Worm (Caenorhabditis elegans): ENCODE data around the gene srx-122.

Gene srx-122

DNA sequence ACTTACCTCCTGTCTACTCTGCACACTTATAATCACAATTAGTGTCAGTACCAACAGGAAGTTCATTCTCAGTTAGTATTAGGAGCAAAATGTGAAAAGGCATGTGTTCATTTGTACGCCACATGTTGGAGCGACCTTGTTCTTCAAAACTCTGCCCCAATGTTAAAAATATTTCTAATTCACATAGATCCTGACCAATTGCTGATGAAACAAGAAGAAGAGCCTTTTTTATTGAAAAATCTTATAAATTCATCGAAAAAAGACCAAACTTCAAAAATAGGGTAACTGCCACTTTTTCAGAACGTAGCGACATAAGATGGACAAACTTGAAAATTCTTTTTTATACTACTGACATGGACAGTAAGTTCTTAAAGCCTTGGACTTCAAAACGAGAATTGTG is 31.5 kb downstream of the srx-122 start, which contains the start of gene T28A11.17:
TSS of gene T28A11.17 (minus strand) at position 101 of the 400 bp plus-strand sequence.
- TF ChIP-seq unc-42 (tag; optimal IDR thresholded peaks at IDR 0.05) (no peak), K09A11.1 (tag; optimal IDR thresholded peaks at IDR 0.05; ENCODE audit: insufficient read depth) (no peak), ceh-30 (tag; optimal IDR thresholded peaks at IDR 0.05) (no peak), K02D7.2 (tag; optimal IDR thresholded peaks at IDR 0.05) (no peak), pat-9 (tag; optimal IDR thresholded peaks at IDR 0.05) (no peak), C08G9.2 (tag; optimal IDR thresholded peaks at IDR 0.05) (no peak), fkh-10 (GFP tag; optimal IDR thresholded peaks at IDR 0.05) (no peak), ama-1 (optimal IDR thresholded peaks at IDR 0.05) (no peak), pros-1 (tag; optimal IDR thresholded peaks at IDR 0.05) (no peak), npax-4 (tag; optimal IDR thresholded peaks at IDR 0.05) (no peak), pha-4 (tag; optimal IDR thresholded peaks at IDR 0.05) (no peak), dve-1 (tag; optimal IDR thresholded peaks at IDR 0.05) (no peak), ets-4 (tag; optimal IDR thresholded peaks at IDR 0.05) (no peak), madf-2 (tag; optimal IDR thresholded peaks at IDR 0.05) (no peak), unc-86 (tag; optimal IDR thresholded peaks at IDR 0.05) (no peak), nhr-11 (tag; optimal IDR thresholded peaks at IDR 0.05) (no peak)

DNA sequence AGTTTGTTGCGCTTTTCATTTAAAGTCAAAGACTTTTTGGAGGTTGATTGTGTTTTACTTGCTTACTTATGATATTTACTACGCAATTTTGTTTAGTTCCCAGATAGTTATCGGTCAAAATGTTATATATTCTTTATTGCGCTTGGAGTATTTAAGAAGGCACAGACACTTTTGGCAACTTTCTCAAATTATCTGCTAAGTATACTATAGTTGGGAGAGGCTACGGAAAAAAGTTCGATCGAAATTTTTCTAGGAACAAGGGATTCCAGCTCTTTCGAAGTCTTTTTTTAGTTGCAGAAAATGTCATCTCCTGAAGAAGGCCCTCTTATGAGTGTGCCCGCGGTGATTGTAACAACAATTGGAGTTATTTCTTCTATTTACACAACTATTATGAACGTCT is 37.6 kb downstream of the srx-122 start, which contains the start of gene srbc-5:
TSS of gene srbc-5 (plus strand) at position 301 of the 400 bp plus-strand sequence.
- TF ChIP-seq ztf-16 (tag; optimal IDR thresholded peaks at IDR 0.05) (no peak), nfya-1 (tag; optimal IDR thresholded peaks at IDR 0.05) (no peak), lim-6 (tag; optimal IDR thresholded peaks at IDR 0.05) (no peak), odd-2 (tag; optimal IDR thresholded peaks at IDR 0.05) (no peak), C38D4.7 (GFP tag; optimal IDR thresholded peaks at IDR 0.05) (no peak), F13H6.1 (tag; optimal IDR thresholded peaks at IDR 0.05) (no peak)

DNA sequence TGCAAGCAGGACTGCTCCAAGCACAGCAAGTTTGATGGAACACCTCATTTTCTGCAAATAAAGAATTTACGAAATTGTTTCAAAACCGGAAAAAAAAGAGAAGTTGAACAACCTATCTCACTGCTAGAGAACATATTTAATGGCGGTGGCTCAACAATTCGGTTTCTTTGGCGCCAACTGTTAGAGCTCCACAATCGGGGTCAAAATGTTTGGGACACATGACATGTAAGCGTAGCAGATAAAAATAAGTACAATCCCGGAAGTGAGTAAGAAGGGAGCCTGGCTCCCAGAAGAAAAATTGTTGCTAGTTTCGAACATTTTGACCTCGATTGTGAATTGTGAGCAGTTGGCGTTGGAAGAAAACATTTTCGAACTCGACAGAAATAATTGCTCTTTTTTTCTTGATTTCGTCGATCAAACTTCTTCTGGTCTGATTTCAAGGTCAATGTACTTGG is 38.5 kb downstream of the srx-122 start, which contains the start of gene T28A11.16:
TSS of gene T28A11.16 (minus strand) at position 51 of the 455 bp plus-strand sequence.
- no peak for TF ChIP-seq npax-4 (tag; optimal IDR thresholded peaks at IDR 0.05)
- TF ChIP-seq pax-1 (tag; optimal IDR thresholded peaks at IDR 0.05) = no peak
- TF ChIP-seq pha-4 (tag; optimal IDR thresholded peaks at IDR 0.05) = no peak
- TF ChIP-seq sdc-2 (tag; optimal IDR thresholded peaks at IDR 0.05) = no peak
- no peak for TF ChIP-seq hlh-6 (tag; optimal IDR thresholded peaks at IDR 0.05)
- no peak for TF ChIP-seq unc-42 (tag; optimal IDR thresholded peaks at IDR 0.05)
- no peak for TF ChIP-seq gmeb-2 (tag; optimal IDR thresholded peaks at IDR 0.05)
- TF ChIP-seq dmd-4 (tag; optimal IDR thresholded peaks at IDR 0.05; ENCODE audit: borderline replicate concordance) = no peak
- TF ChIP-seq unc-86 (tag; optimal IDR thresholded peaks at IDR 0.05) = no peak
- TF ChIP-seq ceh-2 (tag; optimal IDR thresholded peaks at IDR 0.05) = no peak
- no peak for TF ChIP-seq hlh-8 (tag; optimal IDR thresholded peaks at IDR 0.05)
- no peak for TF ChIP-seq unc-55 (GFP tag; optimal IDR thresholded peaks at IDR 0.05)

DNA sequence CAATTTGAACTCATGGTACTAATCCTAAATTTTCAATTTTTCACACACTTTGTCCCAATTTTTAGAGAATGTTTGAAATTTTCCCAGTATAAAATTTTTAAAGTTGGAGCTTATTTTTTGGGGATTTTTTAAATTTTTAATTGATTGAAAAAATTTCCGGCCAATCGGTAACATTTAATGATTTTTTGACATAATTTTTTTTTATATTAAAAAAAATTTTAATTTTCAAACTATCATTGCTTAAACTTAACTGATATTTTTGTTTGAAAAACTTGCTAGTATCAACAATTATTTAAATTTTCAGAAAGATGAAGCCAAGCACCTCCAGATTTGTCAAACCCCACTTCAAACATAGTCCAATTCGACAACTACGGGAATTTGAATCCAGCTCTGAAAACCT is 40.4 kb downstream of the srx-122 start, which contains the start of gene T28A11.22:
TSS of gene T28A11.22 (plus strand) at position 301 of the 400 bp plus-strand sequence.
- TF ChIP-seq T23F11.4 (GFP tag; optimal IDR thresholded peaks at IDR 0.05) (no peak), gmeb-2 (tag; optimal IDR thresholded peaks at IDR 0.05) (no peak), nfya-1 (tag; optimal IDR thresholded peaks at IDR 0.05) (no peak), ref-2 (tag; optimal IDR thresholded peaks at IDR 0.05) (no peak), sdc-2 (tag; optimal IDR thresholded peaks at IDR 0.05) (no peak), pha-2 (tag; optimal IDR thresholded peaks at IDR 0.05) (no peak), ztf-16 (tag; optimal IDR thresholded peaks at IDR 0.05) (no peak), lim-6 (tag; optimal IDR thresholded peaks at IDR 0.05) (no peak), ceh-6 (GFP tag; optimal IDR thresholded peaks at IDR 0.05) (no peak), K09A11.1 (tag; optimal IDR thresholded peaks at IDR 0.05; ENCODE audit: insufficient read depth) (no peak), sox-2 (GFP tag; IDR thresholded peaks at IDR 0.05) (no peak), hlh-8 (tag; optimal IDR thresholded peaks at IDR 0.05) (no peak), ceh-19 (GFP tag; optimal IDR thresholded peaks at IDR 0.05) (no peak), syd-9 (tag; optimal IDR thresholded peaks at IDR 0.05) (no peak), elt-2 (tag; optimal IDR thresholded peaks at IDR 0.05) (no peak), F13H6.1 (tag; optimal IDR thresholded peaks at IDR 0.05) (no peak), zip-5 (tag; optimal IDR thresholded peaks at IDR 0.05) (no peak), rnt-1 (tag; optimal IDR thresholded peaks at IDR 0.05) (no peak), ceh-2 (tag; optimal IDR thresholded peaks at IDR 0.05) (no peak)
